Fruit fly (Drosophila melanogaster) whole organism, larva: ENCODE data around the gene CG14052.

Experiments used
- noc ChIP-seq: fragments of 200-800 bp; sonication (Bioruptor generic); optimal IDR thresholded peaks from 3 replicates; lab custom pipeline; 2019; ENCODE audit warnings: missing biosample characterization, mild to moderate bottlenecking, missing genetic modification characterization, moderate library complexity

CG14052 gene

DNA sequence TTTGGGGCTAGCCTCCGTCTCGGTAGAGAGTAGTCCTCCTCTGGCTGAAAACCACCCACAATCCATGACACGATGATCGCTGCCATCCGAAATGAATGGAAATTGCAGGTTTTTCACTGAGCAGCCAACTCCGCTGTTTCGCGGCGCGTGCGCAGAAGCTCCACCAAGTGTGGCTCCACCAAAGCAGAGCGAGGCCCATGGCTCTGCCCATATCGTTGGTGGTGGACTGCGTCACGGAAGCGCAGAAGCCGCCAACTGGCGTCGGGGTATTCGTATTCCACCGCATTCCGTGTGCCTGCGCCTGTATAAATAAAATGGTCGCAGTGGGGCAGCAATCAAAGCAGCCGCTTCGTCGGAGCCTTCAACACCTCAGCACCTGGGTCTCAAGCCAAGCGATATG is at the start of gene CG14052:
Gene CG14052, plus strand, starts transcription at position 301 of the 400 bp plus-strand sequence.
- TF ChIP-seq noc (tag; lab: Kevin White, UChicago) = no peak

DNA sequence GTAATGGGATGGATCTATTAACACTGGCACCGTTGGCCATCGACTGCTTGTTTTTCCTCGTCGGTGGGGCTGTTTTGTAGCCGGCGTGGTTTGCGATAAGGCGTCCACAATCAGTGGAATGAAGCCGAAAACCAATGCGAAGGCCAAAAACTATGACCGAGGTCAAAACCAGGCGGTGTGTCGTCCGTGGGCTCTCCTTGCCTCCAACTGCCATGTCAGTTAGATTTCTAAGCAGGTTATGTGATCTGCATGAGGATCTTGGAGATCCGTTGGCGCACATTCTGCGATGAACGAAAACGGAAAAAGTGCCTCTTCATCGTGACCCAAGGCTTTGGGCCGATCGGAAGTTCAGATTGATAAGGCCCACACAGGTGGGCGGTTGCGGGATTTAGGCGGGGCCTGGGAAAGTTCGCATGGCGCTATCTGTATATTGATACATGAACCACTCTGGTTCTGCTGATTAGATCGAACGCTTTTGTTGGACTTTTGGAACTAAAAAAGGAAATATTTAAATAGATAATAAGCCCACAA is 48.2 kb upstream of the CG14052 start, which contains the start of gene Cyp4d14:
Gene Cyp4d14, minus strand, starts transcription at position 51 of the 531 bp plus-strand sequence.
- TF ChIP-seq noc (tag; lab: Kevin White, UChicago) = no peak

- no peak for TF ChIP-seq noc (tag; lab: Kevin White, UChicago)
These were observed 47.5 kb upstream of the CG14052 start, which contains the start of gene Cyp4d2 for dm6 chrX:2175956-2176469. TSS of gene Cyp4d2 (plus strand) at chrX:2176006.

dm6 chrX:2178802-2179201 is 44.8 kb upstream of the CG14052 start, which contains the start of gene Cyp4ae1:
TSS of gene Cyp4ae1 (plus strand) at chrX:2179007.
- TF ChIP-seq noc (tag; lab: Kevin White, UChicago) = no peak

DNA sequence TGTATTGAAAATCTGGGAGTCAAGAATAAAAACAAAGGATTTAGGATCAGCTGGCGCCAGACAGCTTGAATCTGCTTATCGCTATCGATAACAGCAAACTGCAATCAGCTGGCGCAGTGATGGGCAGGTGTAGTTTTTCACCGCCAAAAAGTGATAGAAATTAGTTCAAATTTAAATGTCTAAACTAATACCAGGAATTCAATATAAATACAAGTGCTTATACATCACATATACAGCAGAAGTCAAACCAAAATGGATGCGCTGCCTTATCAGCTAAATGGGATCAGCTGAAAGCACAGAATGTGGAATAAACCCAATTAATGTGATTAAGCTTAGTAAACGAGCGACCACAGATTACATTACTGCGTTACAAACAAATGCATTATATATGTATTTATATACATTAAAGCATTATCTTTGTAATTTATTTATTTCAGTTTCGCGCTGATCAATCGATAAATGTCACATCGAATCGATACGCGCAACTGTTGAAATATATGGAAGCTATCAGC is 42.7 kb upstream of the CG14052 start, which contains the start of gene pn:
Gene pn, plus strand, starts transcription at position 462 of the 512 bp plus-strand sequence.
- TF ChIP-seq noc (tag; lab: Kevin White, UChicago) = no peak

DNA sequence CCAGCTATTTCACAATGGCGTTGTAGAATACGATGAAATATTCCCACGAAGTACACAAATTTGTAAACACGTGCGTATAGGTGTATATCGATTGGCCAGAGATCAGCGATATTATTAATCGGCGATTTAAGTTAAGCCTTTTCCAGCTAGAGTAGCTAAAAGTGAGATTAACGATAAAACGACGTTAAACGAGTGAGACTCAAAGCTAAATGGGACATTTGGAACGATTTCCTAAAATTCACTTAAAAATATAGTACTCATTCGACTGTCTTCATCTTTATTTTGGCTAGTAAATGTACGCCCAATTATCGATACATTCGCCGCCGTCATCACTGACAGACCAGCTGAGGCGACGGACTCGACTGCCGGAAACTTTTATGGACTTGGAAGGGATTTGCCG is 39.0 kb upstream of the CG14052 start, which contains the start of the genes Nmd3 and CG17776:
Gene Nmd3, minus strand, starts transcription at position 106 of the 400 bp plus-strand sequence.
Gene CG17776, plus strand, starts transcription at position 163 of the 400 bp plus-strand sequence.
- peak; percentile 36 for TF ChIP-seq noc (tag; lab: Kevin White, UChicago)

- no peak for TF ChIP-seq noc (tag; lab: Kevin White, UChicago)
These were observed 37.0 kb upstream of the CG14052 start, which contains the start of gene CG17777 for dm6 chrX:2186555-2186954. TSS of gene CG17777 (plus strand) at chrX:2186855.

DNA sequence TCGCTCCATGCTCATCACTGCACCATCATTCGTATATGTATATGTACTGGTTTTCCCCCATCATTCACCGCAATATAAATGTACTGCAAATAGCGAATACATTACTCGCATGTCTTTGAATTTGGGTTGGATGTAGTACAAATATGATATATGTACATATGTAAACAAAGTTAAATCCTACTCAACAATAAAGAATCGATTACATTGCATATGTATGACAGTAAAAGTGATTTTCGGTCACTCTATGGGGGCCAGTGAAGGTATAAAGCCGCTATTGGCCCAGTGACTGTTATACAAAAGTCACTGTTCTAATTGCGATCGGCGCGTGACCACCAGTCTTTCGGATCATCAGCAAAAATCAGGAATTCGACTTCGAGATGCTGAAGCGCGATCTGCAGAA is 36.0 kb upstream of the CG14052 start, which contains the start of gene CG3457:
Gene CG3457, plus strand, starts transcription at position 301 of the 400 bp plus-strand sequence.
- no peak for TF ChIP-seq noc (tag; lab: Kevin White, UChicago)

dm6 chrX:2188888-2189287 is 34.7 kb upstream of the CG14052 start, which contains the start of gene Mct1:
TSS of gene Mct1 (plus strand) at chrX:2189188.
- no peak for TF ChIP-seq noc (tag; lab: Kevin White, UChicago)

DNA sequence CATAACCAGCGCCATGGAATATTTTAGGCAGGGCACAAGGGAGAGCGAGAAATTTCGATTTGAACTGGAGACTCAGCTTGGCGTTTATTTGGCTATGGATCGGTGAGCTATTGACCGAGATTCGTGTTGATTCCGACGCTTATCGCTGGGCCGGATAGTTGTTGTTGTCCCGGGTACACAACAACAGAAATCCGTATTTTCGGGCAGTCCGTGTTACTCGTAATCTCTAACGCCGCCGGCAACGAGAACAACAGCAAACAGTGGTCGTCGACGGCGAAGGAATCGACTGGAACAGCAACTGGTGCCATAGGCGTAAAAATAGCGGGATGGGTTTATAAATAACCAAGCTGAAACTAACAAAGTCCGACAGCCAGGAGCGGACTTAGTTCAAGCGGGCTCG is 31.7 kb upstream of the CG14052 start:
- TF ChIP-seq noc (tag; lab: Kevin White, UChicago) = no peak

DNA sequence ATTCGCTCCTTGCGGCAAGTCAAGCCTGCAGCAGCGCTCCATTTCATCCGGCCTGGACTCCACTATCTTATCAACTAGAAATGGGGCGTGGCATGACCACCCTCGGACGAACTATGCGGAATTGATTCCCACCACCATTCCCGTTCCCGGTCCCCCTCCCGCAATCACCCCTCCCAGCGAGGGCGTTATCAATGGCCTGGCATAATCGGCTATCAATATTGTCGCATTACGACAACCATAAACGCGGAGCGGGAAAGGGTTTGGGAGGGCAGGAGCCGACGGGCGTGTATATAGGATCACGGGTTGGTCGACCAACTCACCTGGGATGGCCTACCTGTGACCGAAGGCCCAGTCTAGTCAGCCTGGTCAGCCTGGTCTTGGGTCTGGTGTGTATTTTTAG is 30.4 kb upstream of the CG14052 start:
- TF ChIP-seq noc (tag; lab: Kevin White, UChicago) = no peak

DNA sequence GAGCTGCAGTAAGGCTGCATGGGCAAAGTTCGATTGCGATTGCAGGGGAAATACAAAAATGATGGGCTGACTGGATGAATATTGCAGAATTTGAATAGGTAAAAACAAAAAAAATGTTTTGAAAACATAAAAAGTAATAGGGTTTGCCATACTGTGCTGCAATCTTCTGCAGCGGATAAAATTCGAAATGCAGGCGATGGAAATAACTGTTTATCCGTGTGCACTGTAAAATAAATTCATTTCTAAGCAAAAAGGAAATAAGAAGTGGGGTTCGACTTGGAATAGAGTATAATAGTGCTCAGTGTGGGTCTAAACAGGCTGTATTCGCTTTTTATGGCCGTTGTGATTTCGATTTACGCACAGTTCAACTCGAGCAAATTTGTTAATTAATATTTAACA is 29.7 kb upstream of the CG14052 start, which contains the start of gene CG14053:
Gene CG14053, minus strand, starts transcription at position 101 of the 399 bp plus-strand sequence.
- no peak for TF ChIP-seq noc (tag; lab: Kevin White, UChicago)

DNA sequence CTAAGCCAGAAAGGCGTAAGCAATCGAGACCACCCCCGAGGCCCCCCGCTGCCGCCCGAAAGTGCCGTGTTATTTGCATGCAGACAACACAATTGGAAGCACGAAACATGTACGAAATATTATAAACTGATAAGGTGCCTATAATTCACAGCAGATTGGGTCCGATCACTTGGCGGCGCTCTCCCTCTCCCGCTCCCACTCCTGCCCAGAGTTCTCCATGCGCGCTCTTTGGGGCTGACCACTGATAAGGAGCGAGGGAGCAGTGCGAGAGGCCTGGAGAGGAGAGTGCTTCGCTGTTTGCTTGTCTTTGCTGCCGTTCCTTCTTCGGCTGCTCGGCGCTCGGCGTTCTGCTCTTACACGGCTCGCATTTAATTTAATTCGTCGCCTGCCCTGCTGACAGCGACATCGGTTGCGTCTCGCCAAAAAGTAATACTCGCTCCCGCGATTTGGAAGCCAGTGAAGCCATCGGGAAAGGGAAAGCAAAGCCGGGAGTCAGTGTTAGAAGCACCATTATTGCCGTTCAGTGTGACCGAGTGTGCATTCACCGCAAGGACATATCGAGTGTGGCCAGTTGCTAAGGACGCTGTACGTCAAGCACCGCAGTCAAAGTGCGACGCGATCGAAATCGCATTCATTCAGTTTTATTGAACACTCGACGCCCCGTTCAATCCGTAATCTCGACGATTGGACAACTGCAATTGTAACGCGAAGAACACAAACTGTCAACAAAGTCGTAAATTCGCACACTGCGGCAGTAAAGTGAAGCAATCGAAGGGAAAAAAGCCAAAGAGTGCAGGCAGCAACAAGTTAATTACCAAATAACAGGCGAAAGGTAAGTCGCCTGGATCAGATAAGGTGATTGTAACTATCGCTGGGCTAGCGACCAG is 29.1 kb upstream of the CG14052 start:
- peak; percentile 49 for TF ChIP-seq noc (tag; lab: Kevin White, UChicago)

DNA sequence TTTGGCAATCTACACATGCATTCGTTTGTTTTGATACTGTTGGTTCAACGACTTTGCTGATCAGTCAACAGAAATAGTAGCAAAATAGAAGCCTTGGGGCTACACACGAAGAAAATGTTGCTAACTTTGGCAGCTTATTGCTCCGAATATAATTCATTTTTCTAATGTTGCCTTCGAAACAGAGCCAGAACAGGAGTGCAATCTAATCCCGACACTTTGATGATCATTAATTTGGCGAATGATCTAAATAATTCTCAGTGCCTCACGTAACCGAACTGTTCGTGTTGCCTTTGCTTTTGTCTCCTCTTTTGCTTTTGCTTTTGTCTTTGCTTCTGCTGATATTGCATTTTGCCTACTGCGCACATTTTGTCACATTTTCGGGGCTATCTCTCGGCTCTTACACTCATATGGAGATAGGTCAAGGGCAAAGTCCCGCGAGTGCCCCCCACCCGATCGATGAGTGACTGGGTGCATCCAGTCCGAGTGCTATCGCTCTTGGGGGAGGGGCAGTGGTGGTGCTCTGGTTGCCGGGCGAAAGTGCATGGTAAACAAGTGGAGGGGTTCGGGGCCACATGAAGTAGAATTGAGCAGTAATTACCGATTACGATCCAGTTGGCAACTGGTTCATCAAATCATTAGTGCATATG is 27.3 kb upstream of the CG14052 start:
- no peak for TF ChIP-seq noc (tag; lab: Kevin White, UChicago)
